Fruit fly (Drosophila melanogaster) whole organism, embryonic: ENCODE results near the gene CG32170.
A peak's percentile ranks its signal among the peaks of the same experiment; 100 is the strongest.

Experiments used
- Antp ChIP-seq: fragments of 200-800 bp; sonication (Bioruptor generic); optimal IDR thresholded peaks from 3 replicates; lab custom pipeline; 2016; ENCODE audit warnings: missing biosample characterization, missing genetic modification characterization
- CG1024 ChIP-seq: fragments of 200-800 bp; sonication (Bioruptor generic); IDR thresholded peaks from 2 replicates; pipeline ENCODE4 v1.3.6; 2022; ENCODE audit warnings: missing biosample characterization, missing genetic modification characterization
- CG11696 ChIP-seq: fragments of 200-800 bp; sonication (Bioruptor generic); IDR thresholded peaks from 2 replicates; pipeline ENCODE4 v1.3.6; 2022; ENCODE audit warnings: missing biosample characterization, missing genetic modification characterization
- CG12104 ChIP-seq: fragments of 200-800 bp; sonication (Bioruptor generic); optimal IDR thresholded peaks from 3 replicates; lab custom pipeline; 2016; ENCODE audit warnings: missing biosample characterization, missing genetic modification characterization
- CG13296 ChIP-seq: fragments of 200-800 bp; sonication (Bioruptor generic); optimal IDR thresholded peaks from 3 replicates; lab custom pipeline; 2018; ENCODE audit warnings: missing biosample characterization, mild to moderate bottlenecking, missing genetic modification characterization
- CG13624 ChIP-seq: fragments of 200-800 bp; sonication (Bioruptor generic); optimal IDR thresholded peaks from 2 replicates; lab custom pipeline; 2016; ENCODE audit warnings: missing biosample characterization, missing genetic modification characterization
- CG14014 ChIP-seq: fragments of 200-800 bp; sonication (Bioruptor generic); IDR thresholded peaks from 2 replicates; pipeline ENCODE4 v1.3.6; 2022; ENCODE audit warnings: missing biosample characterization, missing genetic modification characterization
- CG14667 ChIP-seq: fragments of 200-800 bp; sonication (Bioruptor generic); IDR thresholded peaks from 2 replicates; pipeline ENCODE4 v1.3.6; 2022; ENCODE audit warnings: missing biosample characterization, missing genetic modification characterization
- CG14965 ChIP-seq: fragments of 200-800 bp; sonication (Bioruptor generic); optimal IDR thresholded peaks from 2 replicates; lab custom pipeline; 2016; ENCODE audit warnings: missing biosample characterization, missing genetic modification characterization, borderline replicate concordance
- CG15514 ChIP-seq: fragments of 200-800 bp; sonication (Bioruptor generic); optimal IDR thresholded peaks from 3 replicates; lab custom pipeline; 2017; ENCODE audit warnings: missing biosample characterization, missing genetic modification characterization, mild to moderate bottlenecking, moderate library complexity, missing genetic modification reagents
- CG1792 ChIP-seq: fragments of 200-800 bp; sonication (Bioruptor generic); optimal IDR thresholded peaks from 2 replicates; lab custom pipeline; 2016; ENCODE audit warnings: missing biosample characterization, missing genetic modification characterization
- CG1832 ChIP-seq: fragments of 200-800 bp; sonication (Bioruptor generic); optimal IDR thresholded peaks from 2 replicates; lab custom pipeline; 2017; ENCODE audit warnings: missing biosample characterization, mild to moderate bottlenecking, missing genetic modification characterization, inconsistent platforms
- CG18476 ChIP-seq: fragments of 200-800 bp; sonication (Bioruptor generic); optimal IDR thresholded peaks from 2 replicates; lab custom pipeline; 2016; ENCODE audit warnings: missing biosample characterization, mild to moderate bottlenecking, missing genetic modification characterization
- CG18599 ChIP-seq: fragments of 200-800 bp; sonication (Bioruptor generic); optimal IDR thresholded peaks from 3 replicates; lab custom pipeline; 2017; ENCODE audit warnings: missing biosample characterization, missing genetic modification characterization, mild to moderate bottlenecking, moderate library complexity, missing genetic modification reagents
- CG2875 ChIP-seq: fragments of 200-800 bp; sonication (Bioruptor generic); optimal IDR thresholded peaks from 2 replicates; lab custom pipeline; 2017; ENCODE audit warnings: missing biosample characterization, mild to moderate bottlenecking, missing genetic modification characterization, missing genetic modification reagents
- CG3847 ChIP-seq: fragments of 200-800 bp; sonication (Bioruptor generic); IDR thresholded peaks from 2 replicates; pipeline ENCODE4 v1.3.6; 2022; ENCODE audit warnings: missing biosample characterization, missing genetic modification characterization
- CG4328 ChIP-seq: fragments of 200-800 bp; sonication (Bioruptor generic); optimal IDR thresholded peaks from 3 replicates; lab custom pipeline; 2017; ENCODE audit warnings: missing biosample characterization, missing genetic modification reagents, missing genetic modification characterization
- CG7372 ChIP-seq: fragments of 200-800 bp; sonication (Bioruptor generic); IDR thresholded peaks from 2 replicates; pipeline ENCODE4 v1.3.6; 2022; ENCODE audit warnings: missing biosample characterization, missing genetic modification characterization
- CG7556 ChIP-seq: fragments of 200-800 bp; sonication (Bioruptor generic); optimal IDR thresholded peaks from 2 replicates; lab custom pipeline; 2017; ENCODE audit warnings: missing biosample characterization, mild to moderate bottlenecking, missing genetic modification characterization
- CG8089 ChIP-seq: fragments of 200-800 bp; sonication (Bioruptor generic); optimal IDR thresholded peaks from 3 replicates; lab custom pipeline; 2016; ENCODE audit warnings: missing biosample characterization, missing genetic modification characterization
- D19B ChIP-seq: fragments of 200-800 bp; sonication (Bioruptor generic); optimal IDR thresholded peaks from 2 replicates; lab custom pipeline; 2017; ENCODE audit warnings: missing biosample characterization, mild to moderate bottlenecking, missing genetic modification characterization
- Dek ChIP-seq: fragments of 200-800 bp; sonication (Bioruptor generic); optimal IDR thresholded peaks from 3 replicates; lab custom pipeline; 2019; ENCODE audit warnings: missing biosample characterization, mild to moderate bottlenecking, missing genetic modification characterization, moderate library complexity
- Fer3 ChIP-seq: fragments of 200-800 bp; sonication (Bioruptor generic); optimal IDR thresholded peaks from 2 replicates; lab custom pipeline; 2018; ENCODE audit warnings: missing biosample characterization, mild to moderate bottlenecking, missing genetic modification characterization, moderate library complexity
- Hr78 ChIP-seq, 2 experiments: fragments of 200-800 bp in 1 of 2; fragments of >200 bp in 1 of 2; sonication (Bioruptor generic) in 1 of 2; optimal IDR thresholded peaks; 2 replicates each; lab custom pipeline; 2017 to 2019; ENCODE audit warnings: missing biosample characterization in 2 of 2, missing genetic modification characterization in 2 of 2, mild to moderate bottlenecking in 1 of 2, moderate library complexity in 1 of 2
- Jarid2 ChIP-seq: fragments of 200-800 bp; sonication (Bioruptor generic); optimal IDR thresholded peaks from 3 replicates; lab custom pipeline; 2017; ENCODE audit warnings: mild to moderate bottlenecking, missing biosample characterization, missing genetic modification reagents, missing genetic modification characterization
- MESR4 ChIP-seq: fragments of 200-800 bp; sonication (Bioruptor generic); optimal IDR thresholded peaks from 2 replicates; lab custom pipeline; 2018; ENCODE audit warnings: missing biosample characterization, mild to moderate bottlenecking, missing genetic modification characterization, moderate library complexity
- Meics ChIP-seq: fragments of 200-800 bp; sonication (Bioruptor generic); optimal IDR thresholded peaks from 2 replicates; lab custom pipeline; 2017; ENCODE audit warnings: missing biosample characterization, mild to moderate bottlenecking, missing genetic modification characterization
- Pdp1 ChIP-seq, 2 experiments: fragments of 200-800 bp; sonication (Bioruptor generic); optimal IDR thresholded peaks; 3 replicates each; lab custom pipeline; 2016; ENCODE audit warnings: missing biosample characterization in 2 of 2, missing genetic modification characterization in 2 of 2, mild to moderate bottlenecking in 1 of 2, moderate library complexity in 1 of 2
- Ravus ChIP-seq: fragments of 200-800 bp; sonication (Bioruptor generic); IDR thresholded peaks from 2 replicates; pipeline ENCODE4 v1.3.6; 2022; ENCODE audit warnings: missing biosample characterization, missing genetic modification characterization
- Sox100B ChIP-seq: fragments of 200-800 bp; sonication (Bioruptor generic); optimal IDR thresholded peaks from 3 replicates; lab custom pipeline; 2018; ENCODE audit warnings: missing biosample characterization, mild to moderate bottlenecking, missing genetic modification characterization
- Spps ChIP-seq: fragments of 200-800 bp; sonication (Bioruptor generic); optimal IDR thresholded peaks from 2 replicates; lab custom pipeline; 2018; ENCODE audit warnings: missing biosample characterization, mild to moderate bottlenecking, missing genetic modification characterization
- Sry-β ChIP-seq: fragments of 200-800 bp; sonication (Bioruptor generic); optimal IDR thresholded peaks from 2 replicates; lab custom pipeline; 2018; ENCODE audit warnings: missing biosample characterization, mild to moderate bottlenecking, missing genetic modification characterization, moderate library complexity
- YL-1 ChIP-seq: fragments of 200-800 bp; sonication (Bioruptor generic); optimal IDR thresholded peaks from 3 replicates; lab custom pipeline; 2017; ENCODE audit warnings: missing biosample characterization, mild to moderate bottlenecking, missing genetic modification characterization
- ato ChIP-seq: fragments of 200-800 bp; sonication (Bioruptor generic); IDR thresholded peaks from 2 replicates; pipeline ENCODE4 v1.3.6; 2022; ENCODE audit warnings: missing biosample characterization, missing genetic modification characterization; ENCODE audit not compliant: partially characterized antibody
- btn ChIP-seq: fragments of 200-800 bp; sonication (Bioruptor generic); optimal IDR thresholded peaks from 2 replicates; lab custom pipeline; 2016; ENCODE audit warnings: missing biosample characterization, missing genetic modification characterization
- dm ChIP-seq: fragments of 200-800 bp; sonication (Bioruptor generic); optimal IDR thresholded peaks from 3 replicates; lab custom pipeline; 2016; ENCODE audit warnings: missing biosample characterization, missing genetic modification characterization
- fu2 ChIP-seq: fragments of 200-800 bp; sonication (Bioruptor generic); optimal IDR thresholded peaks from 2 replicates; lab custom pipeline; 2016; ENCODE audit warnings: missing biosample characterization, missing genetic modification characterization
- gce ChIP-seq: fragments of 200-800 bp; sonication (Bioruptor generic); IDR thresholded peaks from 3 replicates; pipeline ENCODE4 v1.3.6; 2022; ENCODE audit warnings: missing biosample characterization, missing genetic modification characterization
- gro ChIP-seq: fragments of 200-800 bp; sonication (Bioruptor generic); optimal IDR thresholded peaks from 2 replicates; lab custom pipeline; 2016; ENCODE audit warnings: missing biosample characterization, missing genetic modification characterization
- gsb ChIP-seq: fragments of 200-800 bp; sonication (Bioruptor generic); IDR thresholded peaks from 2 replicates; pipeline ENCODE4 v1.3.6; 2022; ENCODE audit warnings: missing biosample characterization, missing genetic modification characterization
- hbn ChIP-seq: fragments of 200-800 bp; sonication (Bioruptor generic); IDR thresholded peaks from 2 replicates; pipeline ENCODE4 v1.3.6; 2022; ENCODE audit warnings: missing biosample characterization, missing genetic modification characterization; ENCODE audit not compliant: partially characterized antibody
- pan ChIP-seq, 4 experiments: fragments of >200 bp in 3 of 4; fragments of 200-800 bp in 1 of 4; sonication (Bioruptor generic) in 1 of 4; optimal IDR thresholded peaks in 3 of 4; IDR thresholded peaks in 1 of 4; 2 replicates each; pipeline versions ENCODE4 v1.3.6 to Lab custom; 2017 to 2022; ENCODE audit warnings: missing biosample characterization in 2 of 4, missing genetic modification characterization in 2 of 4, mixed read lengths in 1 of 4
- peb ChIP-seq: fragments of 200-800 bp; sonication (Bioruptor generic); IDR thresholded peaks from 2 replicates; pipeline ENCODE4 v1.3.6; 2022; ENCODE audit warnings: missing biosample characterization, missing genetic modification characterization
- sd ChIP-seq: fragments of 200-800 bp; sonication (Bioruptor generic); optimal IDR thresholded peaks from 3 replicates; lab custom pipeline; 2018; ENCODE audit warnings: missing biosample characterization, mild to moderate bottlenecking, missing genetic modification characterization, moderate library complexity
- sima ChIP-seq: fragments of 200-800 bp; sonication (Bioruptor generic); optimal IDR thresholded peaks from 2 replicates; lab custom pipeline; 2016; ENCODE audit warnings: missing biosample characterization, missing genetic modification characterization
- stc ChIP-seq: fragments of 200-800 bp; sonication (Bioruptor generic); IDR thresholded peaks from 2 replicates; pipeline ENCODE4 v1.3.6; 2022; ENCODE audit warnings: missing biosample characterization, missing genetic modification characterization
- vnd ChIP-seq: fragments of 200-800 bp; sonication (Bioruptor generic); IDR thresholded peaks from 3 replicates; pipeline ENCODE4 v1.3.6; 2022; ENCODE audit warnings: missing biosample characterization, missing genetic modification characterization; ENCODE audit not compliant: partially characterized antibody
- z ChIP-seq: fragments of 200-800 bp; sonication (Bioruptor generic); IDR thresholded peaks from 3 replicates; pipeline ENCODE4 v1.3.6; 2022; ENCODE audit warnings: missing biosample characterization, missing genetic modification characterization
- zen ChIP-seq: fragments of 200-800 bp; sonication (Bioruptor generic); optimal IDR thresholded peaks from 3 replicates; lab custom pipeline; 2018; ENCODE audit warnings: missing biosample characterization, mild to moderate bottlenecking, missing genetic modification characterization, moderate library complexity

Gene CG32170

DNA sequence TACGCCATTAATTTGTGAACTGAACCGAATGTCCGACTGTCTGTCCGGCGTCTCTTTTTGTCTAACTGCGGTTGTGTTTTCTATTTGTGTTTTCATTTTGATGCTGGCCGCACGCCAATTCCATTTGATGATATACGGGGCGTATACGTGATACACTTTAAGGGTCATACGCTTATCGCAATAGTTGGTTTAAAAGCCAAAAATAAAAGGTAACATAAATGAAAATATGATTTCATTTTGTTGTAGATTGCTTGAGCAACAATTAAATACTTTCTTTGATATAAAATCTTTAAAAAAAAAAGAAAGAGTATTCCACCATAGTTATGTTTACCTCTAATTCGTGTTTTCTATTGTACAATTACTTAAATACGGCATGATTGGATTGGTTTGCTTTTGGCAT lies 7.9 kb downstream of the CG32170 start (continued):
- 0 out of 2 replicates have a peak, but pooled peaks have one; percentile 13 for TF ChIP-seq CG11696 (GFP tag; lab: Robert Waterston, UW)
- TF ChIP-seq CG4328 (GFP tag; lab: Kevin White, UChicago), result no peak
- no peak for TF ChIP-seq CG2875
- peak; percentile 11 for TF ChIP-seq CG7556 (GFP tag; lab: Kevin White, UChicago)
- TF ChIP-seq Ravus (GFP tag; lab: Robert Waterston, UW), result no peak
- TF ChIP-seq gsb (GFP tag; lab: Robert Waterston, UW), result 0 out of 2 replicates have a peak, but pooled peaks have one; percentile 37
- TF ChIP-seq D19B (GFP tag; lab: Kevin White, UChicago), result peak; percentile 20
- no peak for TF ChIP-seq CG12104 (GFP tag; lab: Kevin White, UChicago)
- TF ChIP-seq stc (GFP tag; lab: Robert Waterston, UW), result peak; percentile 44; the same call in 1 of the 2 replicates
- peak; percentile 56 for TF ChIP-seq Meics (GFP tag; lab: Kevin White, UChicago)
- no peak for TF ChIP-seq Spps
- TF ChIP-seq btn, result no peak
- TF ChIP-seq sd (tag; lab: Kevin White, UChicago), result no peak
- TF ChIP-seq z (GFP tag; lab: Robert Waterston, UW), result no peak
- TF ChIP-seq dm (GFP tag; lab: Kevin White, UChicago), result no peak
- TF ChIP-seq zen, result no peak
- TF ChIP-seq gro (GFP tag; lab: Kevin White, UChicago), result no peak
- TF ChIP-seq Dek (tag; lab: Kevin White, UChicago), result peak; percentile 18
- TF ChIP-seq MESR4 (GFP tag; lab: Kevin White, UChicago), result no peak
- TF ChIP-seq Hr78 (GFP tag; optimal IDR thresholded peaks at IDR 0.05; lab: Kevin White, UChicago), result no peak
- no peak for TF ChIP-seq CG18476 (GFP tag; lab: Kevin White, UChicago)
- TF ChIP-seq sima (GFP tag; lab: Kevin White, UChicago), result no peak
- peak; percentile 61 for TF ChIP-seq CG13296 (GFP tag; lab: Kevin White, UChicago)
- no peak for TF ChIP-seq CG1792 (GFP tag; lab: Kevin White, UChicago)
- no peak for TF ChIP-seq ato (GFP tag; lab: Robert Waterston, UW)
- peak; percentile 43 for TF ChIP-seq CG13624
- no peak for TF ChIP-seq YL-1
- no peak for TF ChIP-seq pan (optimal IDR thresholded peaks at IDR 0.05; lab: Kevin White, UChicago)
- peak in 1 of 2 experiments; percentile 72 for TF ChIP-seq pan (GFP tag; optimal IDR thresholded peaks at IDR 0.05 in 1 of 2, IDR thresholded peaks at IDR 0.05 in 1 of 2)
- TF ChIP-seq vnd (GFP tag; lab: Robert Waterston, UW), result no peak
- no peak for TF ChIP-seq CG14965 (GFP tag; lab: Kevin White, UChicago)
- peak; percentile 59 for TF ChIP-seq Fer3 (tag; lab: Kevin White, UChicago)
- TF ChIP-seq CG7372 (GFP tag; lab: Robert Waterston, UW), result peak; percentile 71
- no peak for TF ChIP-seq Jarid2 (GFP tag; lab: Kevin White, UChicago)
- TF ChIP-seq fu2 (GFP tag; lab: Kevin White, UChicago), result no peak
- peak; percentile 45 for TF ChIP-seq CG18599 (GFP tag; lab: Kevin White, UChicago)
- TF ChIP-seq Pdp1 (GFP tag; optimal IDR thresholded peaks at IDR 0.05; lab: Kevin White, UChicago), result peak in 1 of 2 experiments; percentile 24
- no peak for TF ChIP-seq Sox100B
- TF ChIP-seq gce, result no peak
- TF ChIP-seq CG14014, result peak; percentile 48; the same call in 1 of the 2 replicates
- no peak for TF ChIP-seq CG1024
- TF ChIP-seq Antp (GFP tag; lab: Kevin White, UChicago), result no peak
- no peak for TF ChIP-seq peb
- TF ChIP-seq Sry-β (GFP tag; lab: Kevin White, UChicago), result no peak
- TF ChIP-seq hbn (GFP tag; lab: Robert Waterston, UW), result no peak
- TF ChIP-seq CG3847 (GFP tag; lab: Robert Waterston, UW), result peak; percentile 37; the same call in 1 of the 2 replicates
- no peak for TF ChIP-seq CG8089 (GFP tag; lab: Kevin White, UChicago)
- peak; percentile 25; the same call in 1 of the 2 replicates for TF ChIP-seq CG14667 (GFP tag; lab: Robert Waterston, UW)
- peak; percentile 40 for TF ChIP-seq CG15514 (GFP tag; lab: Kevin White, UChicago)
- no peak for TF ChIP-seq CG1832 (GFP tag; lab: Kevin White, UChicago)
